Fruit fly (Drosophila melanogaster) whole organism, pupa: Measurements from ENCODE around the gene CG13114.

Source experiments
- CG10348 ChIP-seq: fragments of 200-800 bp; sonication (Bioruptor generic); IDR thresholded peaks from 2 replicates; pipeline ENCODE4 v1.3.6; 2022; ENCODE audit warnings: missing biosample characterization, missing genetic modification characterization
- CG12605 ChIP-seq: fragments of 200-800 bp; sonication (Bioruptor generic); IDR thresholded peaks from 2 replicates; pipeline ENCODE4 v1.3.6; 2022; ENCODE audit warnings: missing biosample characterization, missing genetic modification characterization
- CG17806 ChIP-seq: fragments of 200-800 bp; sonication (Bioruptor generic); optimal IDR thresholded peaks from 2 replicates; lab custom pipeline; 2018; ENCODE audit warnings: missing biosample characterization, mild to moderate bottlenecking, missing genetic modification characterization, moderate library complexity
- CG34367 ChIP-seq: fragments of 200-800 bp; sonication (Bioruptor generic); optimal IDR thresholded peaks from 2 replicates; lab custom pipeline; 2018; ENCODE audit warnings: missing biosample characterization, mild to moderate bottlenecking, missing genetic modification characterization
- CG4496 ChIP-seq: fragments of 200-800 bp; sonication (Bioruptor generic); IDR thresholded peaks from 3 replicates; pipeline ENCODE4 v1.3.6; 2022; ENCODE audit warnings: missing biosample characterization, missing genetic modification characterization
- CG8159 ChIP-seq: fragments of 200-800 bp; sonication (Bioruptor generic); optimal IDR thresholded peaks from 3 replicates; lab custom pipeline; 2018; ENCODE audit warnings: missing biosample characterization, mild to moderate bottlenecking, missing genetic modification characterization, moderate library complexity
- CG8301 ChIP-seq: fragments of 200-800 bp; sonication (Bioruptor generic); optimal IDR thresholded peaks from 2 replicates; lab custom pipeline; 2018; ENCODE audit warnings: missing biosample characterization, mild to moderate bottlenecking, missing genetic modification characterization
- CG9948 ChIP-seq: fragments of 200-800 bp; sonication (Bioruptor generic); optimal IDR thresholded peaks from 2 replicates; lab custom pipeline; 2018; ENCODE audit warnings: missing biosample characterization, mild to moderate bottlenecking, missing genetic modification characterization, moderate library complexity
- D1 ChIP-seq: fragments of 200-800 bp; sonication (Bioruptor generic); optimal IDR thresholded peaks from 2 replicates; lab custom pipeline; 2018; ENCODE audit warnings: missing biosample characterization, mild to moderate bottlenecking, missing genetic modification characterization, moderate library complexity
- EcR ChIP-seq: fragments of 200-800 bp; sonication (Bioruptor generic); optimal IDR thresholded peaks from 3 replicates; lab custom pipeline; 2019; ENCODE audit warnings: missing biosample characterization, missing genetic modification characterization, mild to moderate bottlenecking, moderate library complexity, missing genetic modification reagents
- Ets98B ChIP-seq: fragments of 200-800 bp; sonication (Bioruptor generic); IDR thresholded peaks from 2 replicates; pipeline ENCODE4 v1.3.6; 2022; ENCODE audit warnings: missing biosample characterization, missing genetic modification characterization
- Snoo ChIP-seq: fragments of 200-800 bp; sonication (Bioruptor generic); optimal IDR thresholded peaks from 3 replicates; lab custom pipeline; 2017; ENCODE audit warnings: missing biosample characterization, mild to moderate bottlenecking, missing genetic modification characterization, inconsistent platforms
- gl ChIP-seq: fragments of 200-800 bp; sonication (Bioruptor generic); optimal IDR thresholded peaks from 2 replicates; lab custom pipeline; 2018; ENCODE audit warnings: missing biosample characterization, mild to moderate bottlenecking, missing genetic modification characterization

DNA sequence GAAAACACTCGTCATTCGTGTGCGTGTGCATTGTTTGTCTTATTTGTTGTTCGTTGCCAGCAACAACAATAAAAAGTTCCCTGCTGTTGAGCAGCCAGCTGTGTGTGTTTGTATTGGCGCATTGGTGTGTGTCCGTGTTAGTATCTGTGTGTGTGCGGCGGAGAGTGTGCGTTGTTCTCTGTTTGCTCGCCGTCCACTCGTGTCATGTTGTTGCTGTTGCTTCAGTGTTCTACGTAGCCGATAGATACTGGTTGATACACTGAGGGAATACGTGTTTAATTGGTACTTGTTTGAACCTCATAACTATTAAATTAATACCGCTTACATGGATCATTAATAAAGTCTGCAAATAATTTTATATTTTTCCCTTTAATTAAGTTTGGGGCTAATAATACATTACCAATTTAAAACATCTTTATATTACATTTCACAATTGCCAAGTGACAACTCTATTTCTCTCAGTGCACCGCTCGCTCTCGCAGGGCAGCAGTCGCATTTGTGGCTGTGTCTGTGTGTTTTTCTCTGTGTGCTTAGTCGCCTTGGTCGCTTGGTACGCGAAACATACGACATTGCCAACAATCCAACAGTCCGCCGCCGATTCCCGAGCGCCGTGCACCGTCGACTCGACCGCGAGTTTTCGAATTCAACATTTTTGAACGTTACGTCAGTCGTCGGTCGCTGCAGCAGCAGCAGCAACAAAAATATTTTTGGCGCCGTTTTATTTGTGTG is 22.9 kb downstream of the CG13114 start, which contains the start of gene brwl:
- TF ChIP-seq EcR (GFP tag; lab: Kevin White, UChicago): peak; percentile 50
- TF ChIP-seq CG12605 (GFP tag; lab: Robert Waterston, UW): peak; percentile 96
- TF ChIP-seq CG8159 (tag; lab: Kevin White, UChicago): peak; percentile 99
- peak; percentile 97 for TF ChIP-seq Ets98B (GFP tag; lab: Robert Waterston, UW)
- TF ChIP-seq CG8301: peak; percentile 99
- peak; percentile 99 for TF ChIP-seq CG17806 (tag; lab: Kevin White, UChicago)
- peak; percentile 94 for TF ChIP-seq gl (tag; lab: Kevin White, UChicago)
- peak; percentile 98 for TF ChIP-seq Snoo (tag; lab: Kevin White, UChicago)
- TF ChIP-seq CG4496: peak; percentile 98
- peak; percentile 99 for TF ChIP-seq CG9948 (tag; lab: Kevin White, UChicago)
- TF ChIP-seq CG34367 (tag; lab: Kevin White, UChicago): peak; percentile 98
- peak; percentile 94 for TF ChIP-seq CG10348 (GFP tag; lab: Robert Waterston, UW)
- TF ChIP-seq D1 (tag; lab: Kevin White, UChicago): peak; percentile 98
